Worm (Caenorhabditis elegans) whole organism, late embryonic: ENCODE results near the gene T26C12.2.

Source experiments
- ama-1 ChIP-seq: fragments of 150-350 bp; optimal IDR thresholded peaks from 2 replicates; lab custom pipeline; 2014
- ceh-14 ChIP-seq: sonication (generic microtip); optimal IDR thresholded peaks from 2 replicates; lab custom pipeline; 2016; ENCODE audit warnings: missing genotype, missing genetic modification characterization, missing compliant biosample characterization
- ceh-6 ChIP-seq: fragments of 200-800 bp; sonication (Bioruptor generic); optimal IDR thresholded peaks from 2 replicates; lab custom pipeline; 2018; ENCODE audit warnings: mild to moderate bottlenecking, missing genetic modification characterization, missing compliant biosample characterization
- nfya-1 ChIP-seq: sonication (generic microtip); optimal IDR thresholded peaks from 2 replicates; lab custom pipeline; 2017; ENCODE audit warnings: missing genetic modification characterization, mild to moderate bottlenecking, missing compliant biosample characterization, antibody characterized with exemption, moderate library complexity
- pha-4 ChIP-seq: fragments of 150-350 bp; optimal IDR thresholded peaks from 2 replicates; lab custom pipeline; 2018; ENCODE audit warnings: missing biosample characterization, missing genetic modification reagents, missing genetic modification characterization
- pqm-1 ChIP-seq: sonication (generic microtip); optimal IDR thresholded peaks from 2 replicates; lab custom pipeline; 2016; ENCODE audit warnings: missing genetic modification characterization, missing compliant biosample characterization
- unc-42 ChIP-seq: sonication (generic microtip); optimal IDR thresholded peaks from 2 replicates; lab custom pipeline; 2016; ENCODE audit warnings: missing genotype, missing genetic modification characterization, missing compliant biosample characterization

DNA sequence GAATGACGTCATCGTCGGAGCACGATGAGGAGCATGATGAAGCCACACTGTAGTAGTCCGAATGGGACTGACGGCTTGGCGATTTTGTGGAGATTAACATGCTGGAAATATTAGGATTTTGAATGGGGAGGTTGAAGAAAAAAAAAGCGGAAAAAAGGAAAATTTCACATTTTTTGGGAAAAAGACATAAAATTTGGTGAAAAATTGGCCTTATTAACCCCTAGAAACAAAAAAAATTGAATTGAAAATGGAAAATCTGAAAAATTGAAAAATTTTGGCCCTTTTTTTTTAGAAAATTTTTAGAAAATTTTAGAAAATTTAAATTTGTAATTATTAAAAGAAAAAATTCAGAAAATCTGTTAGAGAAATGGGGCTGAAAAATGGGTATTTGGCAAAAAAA lies 7.7 kb upstream of the T26C12.2 start, which contains the start of gene T26C12.3:
- TF ChIP-seq ceh-6 (GFP tag; lab: Kevin White, UChicago) (no peak), nfya-1 (no peak), pqm-1 (tag; lab: Kevin White, UChicago) (no peak), ama-1 (lab: Kevin White, UChicago) (no peak), pha-4 (tag; lab: Kevin White, UChicago) (no peak), unc-42 (tag; lab: Kevin White, UChicago) (no peak), ceh-14 (tag; lab: Kevin White, UChicago) (no peak)
